Worm (Caenorhabditis elegans) whole organism, L3 larva: ENCODE data around the gene nceh-1.

Source experiments
- R02D3.7 ChIP-seq: fragments of 150-350 bp; optimal IDR thresholded peaks from 2 replicates; lab custom pipeline; 2014; ENCODE audit warnings: missing biosample characterization, missing genetic modification characterization
- aly-2 ChIP-seq: fragments of 150-350 bp; optimal IDR thresholded peaks from 2 replicates; lab custom pipeline; 2014; ENCODE audit warnings: missing biosample characterization, missing genetic modification characterization
- ama-1 ChIP-seq: fragments of 150-350 bp; optimal IDR thresholded peaks from 2 replicates; lab custom pipeline; 2018
- ceh-28 ChIP-seq: fragments of 150-350 bp; optimal IDR thresholded peaks from 2 replicates; lab custom pipeline; 2014; ENCODE audit warnings: missing biosample characterization, missing genetic modification reagents, missing genetic modification characterization
- ceh-82 ChIP-seq: fragments of 150-350 bp; optimal IDR thresholded peaks from 2 replicates; lab custom pipeline; 2014; ENCODE audit warnings: missing biosample characterization, missing genetic modification characterization
- ceh-9 ChIP-seq: sonication (generic microtip); optimal IDR thresholded peaks from 2 replicates; lab custom pipeline; 2018; ENCODE audit warnings: missing biosample characterization, missing genetic modification characterization
- daf-12 ChIP-seq: fragments of 150-350 bp; optimal IDR thresholded peaks from 2 replicates; lab custom pipeline; 2014; ENCODE audit warnings: missing biosample characterization, missing genetic modification reagents, missing genetic modification characterization
- egl-27 ChIP-seq: sonication (generic microtip); optimal IDR thresholded peaks from 4 replicates; lab custom pipeline; 2017; ENCODE audit warnings: missing biosample characterization, missing genetic modification reagents, missing genetic modification characterization
- egl-5 ChIP-seq: fragments of 150-350 bp; optimal IDR thresholded peaks from 2 replicates; lab custom pipeline; 2017; ENCODE audit warnings: missing biosample characterization, missing genetic modification reagents, missing genetic modification characterization, inconsistent platforms
- elt-1 ChIP-seq: fragments of 150-350 bp; optimal IDR thresholded peaks from 2 replicates; lab custom pipeline; 2014; ENCODE audit warnings: missing biosample characterization, missing genetic modification characterization
- elt-2 ChIP-seq: sonication (generic microtip); optimal IDR thresholded peaks from 2 replicates; lab custom pipeline; 2016; ENCODE audit warnings: missing genetic modification reagents, mild to moderate bottlenecking, missing genetic modification characterization, missing compliant biosample characterization
- elt-3 ChIP-seq, 3 experiments: fragments of 150-350 bp in 1 of 3; sonication (generic microtip) in 2 of 3; optimal IDR thresholded peaks; 2 replicates in 2 of 3; 4 replicates in 1 of 3; lab custom pipeline; 2014 to 2017; ENCODE audit warnings: missing biosample characterization in 3 of 3, missing genetic modification characterization in 3 of 3
- eor-1 ChIP-seq, 2 experiments: fragments of 150-350 bp; optimal IDR thresholded peaks; 2 replicates each; lab custom pipeline; 2014 to 2018; ENCODE audit warnings: missing biosample characterization in 2 of 2, missing genetic modification characterization in 2 of 2
- hmg-11 ChIP-seq: sonication (generic microtip); optimal IDR thresholded peaks from 2 replicates; lab custom pipeline; 2016; ENCODE audit warnings: missing genetic modification characterization, missing compliant biosample characterization
- jun-1 ChIP-seq: fragments of 150-350 bp; optimal IDR thresholded peaks from 2 replicates; lab custom pipeline; 2014; ENCODE audit warnings: missing biosample characterization, missing genetic modification reagents, missing genetic modification characterization
- lin-15B ChIP-seq: fragments of 150-350 bp; optimal IDR thresholded peaks from 2 replicates; lab custom pipeline; 2014; ENCODE audit warnings: missing biosample characterization, missing genetic modification characterization
- lin-39 ChIP-seq: fragments of 150-350 bp; optimal IDR thresholded peaks from 2 replicates; lab custom pipeline; 2018; ENCODE audit warnings: missing biosample characterization, missing genetic modification reagents, missing genetic modification characterization
- lsy-12 ChIP-seq: sonication (generic microtip); optimal IDR thresholded peaks from 2 replicates; lab custom pipeline; 2016; ENCODE audit warnings: mild to moderate bottlenecking, missing genetic modification characterization, missing compliant biosample characterization
- mdl-1 ChIP-seq: fragments of 150-350 bp; optimal IDR thresholded peaks from 2 replicates; lab custom pipeline; 2014; ENCODE audit warnings: missing biosample characterization, missing genetic modification characterization
- nhr-11 ChIP-seq: fragments of 150-350 bp; optimal IDR thresholded peaks from 2 replicates; lab custom pipeline; 2014; ENCODE audit warnings: missing biosample characterization, missing genetic modification characterization
- nhr-12 ChIP-seq: fragments of 150-350 bp; optimal IDR thresholded peaks from 2 replicates; lab custom pipeline; 2014; ENCODE audit warnings: missing biosample characterization, missing genetic modification characterization
- nhr-23 ChIP-seq: fragments of 150-350 bp; optimal IDR thresholded peaks from 2 replicates; lab custom pipeline; 2014; ENCODE audit warnings: missing biosample characterization, missing genetic modification reagents, missing genetic modification characterization
- nhr-237 ChIP-seq: fragments of 150-350 bp; optimal IDR thresholded peaks from 2 replicates; lab custom pipeline; 2014; ENCODE audit warnings: missing biosample characterization, missing genetic modification characterization
- nhr-25 ChIP-seq: sonication (generic microtip); optimal IDR thresholded peaks from 2 replicates; lab custom pipeline; 2017; ENCODE audit warnings: missing biosample characterization, missing genetic modification characterization
- nhr-28 ChIP-seq: fragments of 150-350 bp; optimal IDR thresholded peaks from 2 replicates; lab custom pipeline; 2014; ENCODE audit warnings: missing biosample characterization, missing genetic modification characterization
- nhr-43 ChIP-seq: sonication (generic microtip); optimal IDR thresholded peaks from 2 replicates; lab custom pipeline; 2016; ENCODE audit warnings: mild to moderate bottlenecking, missing genetic modification characterization, missing compliant biosample characterization; ENCODE audit not compliant: poor library complexity, severe bottlenecking
- nhr-67 ChIP-seq: fragments of 150-350 bp; optimal IDR thresholded peaks from 2 replicates; lab custom pipeline; 2014; ENCODE audit warnings: missing biosample characterization, missing genetic modification characterization
- nhr-77 ChIP-seq: fragments of 150-350 bp; optimal IDR thresholded peaks from 2 replicates; lab custom pipeline; 2014; ENCODE audit warnings: missing biosample characterization, missing genetic modification characterization
- pha-4 ChIP-seq: fragments of 150-350 bp; optimal IDR thresholded peaks from 2 replicates; lab custom pipeline; 2014; ENCODE audit warnings: missing biosample characterization, missing genetic modification reagents, missing genetic modification characterization
- pqm-1 ChIP-seq: fragments of 150-350 bp; optimal IDR thresholded peaks from 2 replicates; lab custom pipeline; 2017; ENCODE audit warnings: missing biosample characterization, missing genetic modification characterization, inconsistent platforms
- snpc-4 ChIP-seq: fragments of 150-350 bp; optimal IDR thresholded peaks from 2 replicates; lab custom pipeline; 2014; ENCODE audit warnings: missing biosample characterization, missing genetic modification characterization
- unc-39 ChIP-seq: sonication (generic microtip); optimal IDR thresholded peaks from 4 replicates; lab custom pipeline; 2017; ENCODE audit warnings: missing biosample characterization, missing genetic modification characterization
- unc-62 ChIP-seq: fragments of 150-350 bp; sonication (generic microtip); optimal IDR thresholded peaks from 4 replicates; lab custom pipeline; 2014; ENCODE audit warnings: missing biosample characterization, missing genetic modification reagents, missing genetic modification characterization
- zag-1 ChIP-seq: fragments of 150-350 bp; optimal IDR thresholded peaks from 2 replicates; lab custom pipeline; 2014; ENCODE audit warnings: missing biosample characterization, missing genetic modification characterization
- ztf-11 ChIP-seq: fragments of 150-350 bp; optimal IDR thresholded peaks from 2 replicates; lab custom pipeline; 2014; ENCODE audit warnings: missing biosample characterization, missing genetic modification characterization

Gene nceh-1

ce11 chrV:19362568-19362967 is 14.7 kb upstream of the nceh-1 start, which contains the start of gene C14B4.2:
C14B4.2 (minus strand) TSS chrV:19362668.
- TF ChIP-seq nhr-11 (tag; lab: Kevin White, UChicago) (no peak), pqm-1 (no peak), pha-4 (no peak), ama-1 (lab: Kevin White, UChicago) (no peak), nhr-43 (tag; lab: Kevin White, UChicago) (no peak), unc-39 (no peak), ceh-82 (tag; lab: Kevin White, UChicago) (no peak), ztf-11 (tag; lab: Kevin White, UChicago) (no peak), elt-1 (tag; lab: Kevin White, UChicago) (no peak), hmg-11 (tag; lab: Kevin White, UChicago) (no peak)
- TF ChIP-seq, all 47 proteins: peak for 0

- TF ChIP-seq aly-2 (tag; lab: Kevin White, UChicago) (no peak), nhr-28 (tag; lab: Kevin White, UChicago) (no peak), nhr-67 (tag; lab: Kevin White, UChicago) (no peak), pha-4 (no peak), hmg-11 (tag; lab: Kevin White, UChicago) (no peak), lin-39 (no peak), jun-1 (tag; lab: Kevin White, UChicago) (no peak), R02D3.7 (tag; lab: Kevin White, UChicago) (no peak), ceh-82 (tag; lab: Kevin White, UChicago) (no peak), zag-1 (no peak), pqm-1 (no peak), egl-5 (tag; lab: Kevin White, UChicago) (no peak), lin-15B (tag; lab: Kevin White, UChicago) (no peak), nhr-12 (no peak), unc-62 (GFP tag; lab: Kevin White, UChicago) (no peak), snpc-4 (tag; lab: Kevin White, UChicago) (no peak), ceh-9 (no peak)
Observed at ce11 chrV:19370189-19370588, 7.1 kb upstream of the nceh-1 start, which contains the start of gene Y43F8A.1. Y43F8A.1 (plus strand) TSS chrV:19370489.

ce11 chrV:19371253-19371652 is 6.0 kb upstream of the nceh-1 start, which contains the start of gene Y43F8A.2:
Y43F8A.2 (plus strand) TSS chrV:19371553.
- TF ChIP-seq daf-12 (tag; lab: Kevin White, UChicago) (no peak), lin-39 (no peak), eor-1 (tag; optimal IDR thresholded peaks at IDR 0.05; lab: Kevin White, UChicago) (no peak), lin-15B (tag; lab: Kevin White, UChicago) (no peak), egl-27 (tag; lab: Kevin White, UChicago) (no peak), nhr-11 (tag; lab: Kevin White, UChicago) (no peak), R02D3.7 (tag; lab: Kevin White, UChicago) (no peak), lsy-12 (no peak), nhr-25 (tag; lab: Kevin White, UChicago) (no peak), nhr-12 (no peak), elt-2 (tag; lab: Kevin White, UChicago) (no peak)
- TF ChIP-seq, all 47 proteins: peak for 0

- no peak for TF ChIP-seq daf-12 (tag; lab: Kevin White, UChicago)
- TF ChIP-seq nhr-67 (tag; lab: Kevin White, UChicago): no peak
- TF ChIP-seq mdl-1 (tag; lab: Kevin White, UChicago): no peak
- no peak for TF ChIP-seq eor-1 (tag; optimal IDR thresholded peaks at IDR 0.05; lab: Kevin White, UChicago)
- TF ChIP-seq ceh-9: no peak
Observed at ce11 chrV:19371777-19372176, 5.5 kb upstream of the nceh-1 start.

- TF ChIP-seq ceh-28 (no peak), hmg-11 (tag; lab: Kevin White, UChicago) (no peak), nhr-11 (tag; lab: Kevin White, UChicago) (no peak), nhr-25 (tag; lab: Kevin White, UChicago) (no peak), egl-27 (tag; lab: Kevin White, UChicago) (no peak), snpc-4 (tag; lab: Kevin White, UChicago) (no peak), unc-39 (no peak), elt-3 (tag; optimal IDR thresholded peaks at IDR 0.05; lab: Kevin White, UChicago) (no peak), ceh-9 (no peak), nhr-28 (tag; lab: Kevin White, UChicago) (no peak), mdl-1 (tag; lab: Kevin White, UChicago) (no peak), nhr-237 (no peak), nhr-23 (tag; lab: Kevin White, UChicago) (no peak), nhr-77 (no peak)
Observed at ce11 chrV:19380968-19381367, 3.7 kb downstream of the nceh-1 start, which contains the start of gene srw-84. srw-84 (plus strand) TSS chrV:19381268.
